Fruit fly (Drosophila melanogaster): ENCODE results near the gene CG43965.

Gene CG43965

dm6 chr3L:8765969-8766538 lies 40.5 kb upstream of the CG43965 start (continued):
- peak; percentile 47 for TF ChIP-seq Bgb (GFP tag; IDR thresholded peaks at IDR 0.05; ENCODE audit: partially characterized antibody)
- TF ChIP-seq CG9727 (GFP tag; optimal IDR thresholded peaks at IDR 0.05), result peak; percentile 91
- TF ChIP-seq crol (GFP tag; IDR thresholded peaks at IDR 0.05), result peak; percentile 68
- peak; percentile 94 for TF ChIP-seq Dad (GFP tag; optimal IDR thresholded peaks at IDR 0.05)
- TF ChIP-seq CG3407 (GFP tag; optimal IDR thresholded peaks at IDR 0.05), result peak; percentile 96
- TF ChIP-seq CG9932 (GFP tag; IDR thresholded peaks at IDR 0.05), result peak; percentile 98
- TF ChIP-seq CG6813 (GFP tag; optimal IDR thresholded peaks at IDR 0.05), result peak; percentile 76
- peak; percentile 70 for TF ChIP-seq luna (GFP tag; optimal IDR thresholded peaks at IDR 0.05)
- TF ChIP-seq fu2 (GFP tag; optimal IDR thresholded peaks at IDR 0.05), result peak; percentile 97
- peak; percentile 64 for TF ChIP-seq CG4360 (GFP tag; IDR thresholded peaks at IDR 0.05)
- peak; percentile 97 for TF ChIP-seq CG10147 (GFP tag; optimal IDR thresholded peaks at IDR 0.05)
- peak; percentile 96 for TF ChIP-seq CrebB (tag; optimal IDR thresholded peaks at IDR 0.05)
- peak; percentile 97 for TF ChIP-seq CG4617 (GFP tag; optimal IDR thresholded peaks at IDR 0.05; ENCODE audit: borderline replicate concordance)
- TF ChIP-seq Hey (tag; optimal IDR thresholded peaks at IDR 0.05), result peak; percentile 91
- TF ChIP-seq CG13296 (GFP tag; optimal IDR thresholded peaks at IDR 0.05), result peak; percentile 96
- TF ChIP-seq Hmr (GFP tag; optimal IDR thresholded peaks at IDR 0.05), result peak; percentile 99
- peak; percentile 66 for TF ChIP-seq CG13287 (GFP tag; IDR thresholded peaks at IDR 0.05; ENCODE audit: partially characterized antibody)
- peak; percentile 98 for TF ChIP-seq Gug (GFP tag; IDR thresholded peaks at IDR 0.05)
- TF ChIP-seq CG30403 (GFP tag; optimal IDR thresholded peaks at IDR 0.05), result peak; percentile 99
- peak; percentile 95 for TF ChIP-seq CG17568 (GFP tag; optimal IDR thresholded peaks at IDR 0.05)
- peak; percentile 98 for TF ChIP-seq CG32532 (GFP tag; IDR thresholded peaks at IDR 0.05)
- peak; percentile 64 for TF ChIP-seq CG8281 (tag; optimal IDR thresholded peaks at IDR 0.05)
- peak in 1 of 3 experiments; percentile 93 for TF ChIP-seq Stat92E (GFP tag; optimal IDR thresholded peaks at IDR 0.05)
- peak; percentile 97 for TF ChIP-seq CG9215 (GFP tag; IDR thresholded peaks at IDR 0.05)
- TF ChIP-seq Nf-YC (tag; optimal IDR thresholded peaks at IDR 0.05), result peak; percentile 91
- TF ChIP-seq CG15601 (tag; optimal IDR thresholded peaks at IDR 0.05), result peak; percentile 97
- TF ChIP-seq Trl (optimal IDR thresholded peaks at IDR 0.05), result peak; percentile 56 to 79
- peak; percentile 95 for TF ChIP-seq Trl (GFP tag; optimal IDR thresholded peaks at IDR 0.05)
- no peak for TF ChIP-seq Sin3A (optimal IDR thresholded peaks at IDR 0.05)
- peak; percentile 95 for TF ChIP-seq slp2 (GFP tag; optimal IDR thresholded peaks at IDR 0.05)
- peak; percentile 97 for TF ChIP-seq ranshi (GFP tag; IDR thresholded peaks at IDR 0.05)
- peak; percentile 95 for TF ChIP-seq wdn (GFP tag; IDR thresholded peaks at IDR 0.05)
- TF ChIP-seq danr (GFP tag; IDR thresholded peaks at IDR 0.05), result peak; percentile 97
- TF ChIP-seq Elba2 (GFP tag; optimal IDR thresholded peaks at IDR 0.05), result peak; percentile 74
- peak; percentile 99 for TF ChIP-seq CG10209 (GFP tag; optimal IDR thresholded peaks at IDR 0.05)
- TF ChIP-seq CHES-1-like (GFP tag; optimal IDR thresholded peaks at IDR 0.05), result peak; percentile 97
- peak; percentile 98 for TF ChIP-seq CG31441 (GFP tag; IDR thresholded peaks at IDR 0.05)
- TF ChIP-seq TFAM (GFP tag; optimal IDR thresholded peaks at IDR 0.05), result peak; percentile 86
- peak; percentile 99 for TF ChIP-seq CG9817 (tag; optimal IDR thresholded peaks at IDR 0.05)
- TF ChIP-seq gfzf (GFP tag; optimal IDR thresholded peaks at IDR 0.05), result peak; percentile 27
- peak; percentile 94 for TF ChIP-seq Spps (tag; optimal IDR thresholded peaks at IDR 0.05)
- peak; percentile 63 for TF ChIP-seq nerfin-2 (GFP tag; IDR thresholded peaks at IDR 0.05; ENCODE audit: partially characterized antibody)
- peak; percentile 97 for TF ChIP-seq CG12071 (GFP tag; optimal IDR thresholded peaks at IDR 0.05)
- TF ChIP-seq cwo (GFP tag; optimal IDR thresholded peaks at IDR 0.05), result peak; percentile 94
- peak; percentile 99 for TF ChIP-seq CG18262 (tag; optimal IDR thresholded peaks at IDR 0.05)
- TF ChIP-seq CG5245 (GFP tag; optimal IDR thresholded peaks at IDR 0.05), result peak; percentile 95
- peak; percentile 93 for TF ChIP-seq CG6654 (GFP tag; optimal IDR thresholded peaks at IDR 0.05)
- TF ChIP-seq en (GFP tag; optimal IDR thresholded peaks at IDR 0.05), result peak; percentile 96
- peak; percentile 97 for TF ChIP-seq Dbx (GFP tag; IDR thresholded peaks at IDR 0.05)
- peak; percentile 87 for TF ChIP-seq CG15514 (GFP tag; optimal IDR thresholded peaks at IDR 0.05)
